Fruit fly (Drosophila melanogaster) whole organism, prepupa: ENCODE measurements around the gene scf.
A peak's percentile ranks its signal among the peaks of the same experiment; 100 is the strongest.

ENCODE experiments used
- CG10669 ChIP-seq: fragments of 200-800 bp; sonication (Bioruptor generic); optimal IDR thresholded peaks from 3 replicates; lab custom pipeline; 2018; ENCODE audit warnings: missing biosample characterization, mild to moderate bottlenecking, missing genetic modification characterization, moderate library complexity
- CG11762 ChIP-seq: fragments of 200-800 bp; sonication (Bioruptor generic); optimal IDR thresholded peaks from 3 replicates; lab custom pipeline; 2016; ENCODE audit warnings: missing biosample characterization, missing genetic modification characterization; ENCODE audit not compliant: insufficient read depth
- CG1621 ChIP-seq: fragments of 200-800 bp; sonication (Bioruptor generic); optimal IDR thresholded peaks from 3 replicates; lab custom pipeline; 2018; ENCODE audit warnings: missing biosample characterization, mild to moderate bottlenecking, missing genetic modification characterization
- CG16779 ChIP-seq: fragments of 200-800 bp; sonication (Bioruptor generic); optimal IDR thresholded peaks from 3 replicates; lab custom pipeline; 2017; ENCODE audit warnings: missing biosample characterization, mild to moderate bottlenecking, missing genetic modification characterization
- CG31627 ChIP-seq: fragments of 200-800 bp; sonication (Bioruptor generic); optimal IDR thresholded peaks from 3 replicates; lab custom pipeline; 2016; ENCODE audit warnings: missing biosample characterization, missing genetic modification characterization
- CG32006 ChIP-seq: fragments of 200-800 bp; sonication (Bioruptor generic); optimal IDR thresholded peaks from 3 replicates; lab custom pipeline; 2017; ENCODE audit warnings: missing biosample characterization, mild to moderate bottlenecking, missing genetic modification characterization
- CG3919 ChIP-seq: fragments of 200-800 bp; sonication (Bioruptor generic); optimal IDR thresholded peaks from 3 replicates; lab custom pipeline; 2016; ENCODE audit warnings: missing biosample characterization, missing genetic modification characterization
- CG6163 ChIP-seq: fragments of 200-800 bp; sonication (Bioruptor generic); IDR thresholded peaks from 3 replicates; pipeline ENCODE4 v1.3.6; 2022; ENCODE audit warnings: missing biosample characterization, missing genetic modification characterization
- CG6276 ChIP-seq: fragments of 200-800 bp; sonication (Bioruptor generic); optimal IDR thresholded peaks from 2 replicates; lab custom pipeline; 2017; ENCODE audit warnings: missing biosample characterization, mild to moderate bottlenecking, missing genetic modification characterization
- CG6808 ChIP-seq: fragments of 200-800 bp; sonication (Bioruptor generic); optimal IDR thresholded peaks from 3 replicates; lab custom pipeline; 2017; ENCODE audit warnings: missing biosample characterization, missing genetic modification characterization, mild to moderate bottlenecking, moderate library complexity, missing genetic modification reagents
- CG6854 ChIP-seq: fragments of 200-800 bp; sonication (Bioruptor generic); optimal IDR thresholded peaks from 2 replicates; lab custom pipeline; 2017; ENCODE audit warnings: missing biosample characterization, mild to moderate bottlenecking, missing genetic modification characterization
- CG8319 ChIP-seq: fragments of 200-800 bp; sonication (Bioruptor generic); optimal IDR thresholded peaks from 3 replicates; lab custom pipeline; 2016; ENCODE audit warnings: missing biosample characterization, missing genetic modification characterization
- CG9139 ChIP-seq: fragments of 200-800 bp; sonication (Bioruptor generic); optimal IDR thresholded peaks from 3 replicates; lab custom pipeline; 2017; ENCODE audit warnings: missing biosample characterization, mild to moderate bottlenecking, missing genetic modification characterization
- Eip75B ChIP-seq: fragments of 200-800 bp; sonication (Bioruptor generic); optimal IDR thresholded peaks from 3 replicates; lab custom pipeline; 2016; ENCODE audit warnings: missing biosample characterization, missing genetic modification characterization
- Eip78C ChIP-seq: fragments of 200-800 bp; sonication (Bioruptor generic); peaks from one replicate; lab custom pipeline; 2016; ENCODE audit warnings: missing biosample characterization, missing genetic modification characterization
- Eip93F ChIP-seq: fragments of 200-800 bp; sonication (Bioruptor generic); optimal IDR thresholded peaks from 2 replicates; lab custom pipeline; 2016; ENCODE audit warnings: missing biosample characterization, mild to moderate bottlenecking, missing genetic modification characterization
- Ets21C ChIP-seq: fragments of 200-800 bp; sonication (Bioruptor generic); optimal IDR thresholded peaks from 3 replicates; lab custom pipeline; 2016; ENCODE audit warnings: missing biosample characterization, missing genetic modification characterization
- Ets96B ChIP-seq: fragments of 200-800 bp; optimal IDR thresholded peaks from 2 replicates; lab custom pipeline; 2019; ENCODE audit warnings: missing biosample characterization, mild to moderate bottlenecking, missing genetic modification characterization, moderate library complexity
- Hr38 ChIP-seq: sonication (Bioruptor generic); optimal IDR thresholded peaks from 2 replicates; lab custom pipeline; 2016; ENCODE audit warnings: missing biosample characterization, missing genetic modification characterization
- Hr39 ChIP-seq: fragments of 200-800 bp; sonication (Bioruptor generic); optimal IDR thresholded peaks from 2 replicates; lab custom pipeline; 2016; ENCODE audit warnings: missing biosample characterization, missing genetic modification characterization
- Hr4 ChIP-seq: fragments of 200-800 bp; sonication (Bioruptor generic); optimal IDR thresholded peaks from 3 replicates; lab custom pipeline; 2016; ENCODE audit warnings: missing biosample characterization, missing genetic modification characterization
- Met ChIP-seq: fragments of 200-800 bp; sonication (Bioruptor generic); optimal IDR thresholded peaks from 3 replicates; lab custom pipeline; 2016; ENCODE audit warnings: missing biosample characterization, missing genetic modification characterization
- Smox ChIP-seq: fragments of 200-800 bp; sonication (Bioruptor generic); optimal IDR thresholded peaks from 3 replicates; lab custom pipeline; 2016; ENCODE audit warnings: missing biosample characterization, missing genetic modification characterization
- Sox102F ChIP-seq: fragments of 200-800 bp; sonication (Bioruptor generic); optimal IDR thresholded peaks from 2 replicates; lab custom pipeline; 2016; ENCODE audit warnings: missing biosample characterization, mild to moderate bottlenecking, missing genetic modification characterization
- Sox14 ChIP-seq: fragments of 200-800 bp; sonication (Bioruptor generic); optimal IDR thresholded peaks from 3 replicates; lab custom pipeline; 2016; ENCODE audit warnings: missing biosample characterization, missing genetic modification characterization
- achi ChIP-seq: fragments of 200-800 bp; sonication (Bioruptor generic); optimal IDR thresholded peaks from 3 replicates; lab custom pipeline; 2016; ENCODE audit warnings: missing biosample characterization, missing genetic modification characterization
- acj6 ChIP-seq: fragments of 200-800 bp; sonication (Bioruptor generic); optimal IDR thresholded peaks from 3 replicates; lab custom pipeline; 2016; ENCODE audit warnings: missing biosample characterization, missing genetic modification characterization
- dsx ChIP-seq: fragments of 200-800 bp; optimal IDR thresholded peaks from 3 replicates; lab custom pipeline; 2019; ENCODE audit warnings: missing biosample characterization, mild to moderate bottlenecking, missing genetic modification characterization, moderate library complexity; ENCODE audit not compliant: poor library complexity, severe bottlenecking
- eg ChIP-seq: fragments of 200-800 bp; sonication (Bioruptor generic); IDR thresholded peaks from 3 replicates; pipeline ENCODE4 v1.3.6; 2022; ENCODE audit warnings: missing biosample characterization, missing genetic modification characterization
- esn ChIP-seq: fragments of 200-800 bp; sonication (Bioruptor generic); optimal IDR thresholded peaks from 2 replicates; lab custom pipeline; 2016; ENCODE audit warnings: missing biosample characterization, mild to moderate bottlenecking, missing genetic modification characterization, moderate library complexity
- fd85E ChIP-seq: fragments of 200-800 bp; sonication (Bioruptor generic); optimal IDR thresholded peaks from 3 replicates; lab custom pipeline; 2016; ENCODE audit warnings: missing biosample characterization, missing genetic modification characterization
- fkh ChIP-seq: fragments of 200-800 bp; sonication (Bioruptor generic); optimal IDR thresholded peaks from 3 replicates; lab custom pipeline; 2017; ENCODE audit warnings: missing biosample characterization, mild to moderate bottlenecking, missing genetic modification characterization, moderate library complexity
- lz ChIP-seq: fragments of 200-800 bp; sonication (Bioruptor generic); optimal IDR thresholded peaks from 3 replicates; lab custom pipeline; 2016; ENCODE audit warnings: missing biosample characterization, missing genetic modification characterization
- pdm3 ChIP-seq: fragments of 200-800 bp; sonication (Bioruptor generic); optimal IDR thresholded peaks from 3 replicates; lab custom pipeline; 2016; ENCODE audit warnings: missing biosample characterization, missing genetic modification characterization
- salr ChIP-seq, 2 experiments: fragments of 200-800 bp; sonication (Bioruptor generic); optimal IDR thresholded peaks; 3 replicates each; lab custom pipeline; 2016 to 2018; ENCODE audit warnings: missing biosample characterization in 2 of 2, missing genetic modification characterization in 2 of 2, mild to moderate bottlenecking in 1 of 2
- ss ChIP-seq, 2 experiments: fragments of 200-800 bp; sonication (Bioruptor generic); optimal IDR thresholded peaks; 2 replicates in 1 of 2; 3 replicates in 1 of 2; lab custom pipeline; 2017 to 2018; ENCODE audit warnings: mild to moderate bottlenecking in 2 of 2, missing biosample characterization in 2 of 2, missing genetic modification characterization in 2 of 2, moderate library complexity in 1 of 2
- svp ChIP-seq: fragments of 200-800 bp; sonication (Bioruptor generic); peaks from one replicate; lab custom pipeline; 2016; ENCODE audit warnings: missing biosample characterization, missing genetic modification characterization
- vri ChIP-seq: fragments of 200-800 bp; sonication (Bioruptor generic); optimal IDR thresholded peaks from 3 replicates; lab custom pipeline; 2016; ENCODE audit warnings: missing biosample characterization, mild to moderate bottlenecking, missing genetic modification characterization

scf gene

dm6 chr3L:1348248-1348647, 49.8 kb downstream of the scf start (continued):
- TF ChIP-seq Sox102F (GFP tag; lab: Kevin White, UChicago) (no peak), svp (GFP tag; lab: Kevin White, UChicago) (peak; percentile 86), CG3919 (GFP tag; lab: Kevin White, UChicago) (peak; percentile 79), CG11762 (GFP tag; lab: Kevin White, UChicago) (peak; percentile 54), lz (GFP tag; lab: Kevin White, UChicago) (peak; percentile 78), Hr39 (GFP tag; lab: Kevin White, UChicago) (peak; percentile 83), CG6163 (peak; percentile 92), fd85E (GFP tag; lab: Kevin White, UChicago) (no peak), dsx (peak; percentile 70), Eip93F (peak; percentile 36), Smox (no peak), CG32006 (peak; percentile 88), Eip75B (GFP tag; lab: Kevin White, UChicago) (peak; percentile 81), achi (GFP tag; lab: Kevin White, UChicago) (peak; percentile 73), Ets21C (GFP tag; lab: Kevin White, UChicago) (peak; percentile 54), vri (GFP tag; lab: Kevin White, UChicago) (peak; percentile 14), pdm3 (GFP tag; lab: Kevin White, UChicago) (peak; percentile 85), CG6808 (GFP tag; lab: Kevin White, UChicago) (peak; percentile 63), acj6 (GFP tag; lab: Kevin White, UChicago) (peak; percentile 82), ss (GFP tag; optimal IDR thresholded peaks at IDR 0.05; lab: Kevin White, UChicago) (peak; percentile 83 to 84), fkh (GFP tag; lab: Kevin White, UChicago) (no peak), CG9139 (GFP tag; lab: Kevin White, UChicago) (no peak), CG16779 (tag; lab: Kevin White, UChicago) (no peak), salr (GFP tag; optimal IDR thresholded peaks at IDR 0.05; lab: Kevin White, UChicago) (peak in 1 of 2 experiments; percentile 74), Met (GFP tag; lab: Kevin White, UChicago) (peak; percentile 80), Sox14 (peak; percentile 84), CG8319 (GFP tag; lab: Kevin White, UChicago) (peak; percentile 69), CG10669 (GFP tag; lab: Kevin White, UChicago) (peak; percentile 68), CG1621 (tag; lab: Kevin White, UChicago) (peak; percentile 80)

- no peak for TF ChIP-seq Smox
- TF ChIP-seq CG31627 (GFP tag; lab: Kevin White, UChicago) = peak; percentile 0
- no peak for TF ChIP-seq CG6854 (GFP tag; lab: Kevin White, UChicago)
- TF ChIP-seq acj6 (GFP tag; lab: Kevin White, UChicago) = peak; percentile 26
- TF ChIP-seq Hr4 (GFP tag; lab: Kevin White, UChicago) = peak; percentile 16
- TF ChIP-seq Met (GFP tag; lab: Kevin White, UChicago) = peak; percentile 24
- TF ChIP-seq esn (GFP tag; lab: Kevin White, UChicago) = peak; percentile 9
- TF ChIP-seq Eip78C (GFP tag; lab: Kevin White, UChicago) = peak; percentile 48
- TF ChIP-seq, all 60 proteins: peak for 6
Observed at dm6 chr3L:1348935-1349334, 50.5 kb downstream of the scf start.

dm6 chr3L:1349397-1349796, 50.9 kb downstream of the scf start:
- TF ChIP-seq Ets96B (no peak), CG6276 (GFP tag; lab: Kevin White, UChicago) (no peak), vri (GFP tag; lab: Kevin White, UChicago) (no peak), CG1621 (tag; lab: Kevin White, UChicago) (peak; percentile 64), ss (GFP tag; optimal IDR thresholded peaks at IDR 0.05; lab: Kevin White, UChicago) (peak in 1 of 2 experiments; percentile 28), fkh (GFP tag; lab: Kevin White, UChicago) (no peak), CG6163 (0 out of 3 replicates have a peak, but pooled peaks have one; percentile 17), svp (GFP tag; lab: Kevin White, UChicago) (peak; percentile 25), CG9139 (GFP tag; lab: Kevin White, UChicago) (no peak), Hr38 (GFP tag; lab: Kevin White, UChicago) (no peak), Sox14 (no peak), Hr4 (GFP tag; lab: Kevin White, UChicago) (no peak), eg (GFP tag; lab: Robert Waterston, UW) (no peak)
